Worm (Caenorhabditis elegans) whole organism, L4 larva: ENCODE measurements around the gene pmp-5.

Experiments
- D1046.2 ChIP-seq: fragments of 200-800 bp; sonication (Bioruptor generic); IDR thresholded peaks from 2 replicates; pipeline ENCODE4 v1.3.6; 2022; ENCODE audit warnings: missing genetic modification characterization, missing compliant biosample characterization
- F49E8.2 ChIP-seq: sonication (generic microtip); optimal IDR thresholded peaks from 2 replicates; lab custom pipeline; 2016; ENCODE audit warnings: missing compliant biosample characterization, mild to moderate bottlenecking, missing genetic modification characterization, borderline replicate concordance
- T20F7.1 ChIP-seq: fragments of 200-800 bp; sonication (Bioruptor generic); optimal IDR thresholded peaks from 2 replicates; lab custom pipeline; 2018; ENCODE audit warnings: mild to moderate bottlenecking, missing genetic modification characterization, missing compliant biosample characterization
- Y48G9A.11 ChIP-seq: fragments of 200-800 bp; sonication (Bioruptor generic); IDR thresholded peaks from 2 replicates; pipeline ENCODE4 v1.3.6; 2022; ENCODE audit warnings: missing genetic modification reagents, missing genetic modification characterization, missing compliant biosample characterization
- Y75B8A.6 ChIP-seq: fragments of 200-800 bp; sonication (Bioruptor generic); IDR thresholded peaks from 2 replicates; pipeline ENCODE4 v1.3.6; 2022; ENCODE audit warnings: missing genetic modification reagents, missing genetic modification characterization, missing compliant biosample characterization
- ZK337.2 ChIP-seq: fragments of 200-800 bp; sonication (Bioruptor generic); IDR thresholded peaks from 2 replicates; pipeline ENCODE4 v1.3.6; 2022; ENCODE audit warnings: missing genetic modification reagents, missing genetic modification characterization, missing compliant biosample characterization
- aha-1 ChIP-seq: fragments of 150-350 bp; peaks from one replicate; lab custom pipeline; 2014; ENCODE audit warnings: missing biosample characterization, missing genetic modification characterization
- arid-1 ChIP-seq: fragments of 200-800 bp; sonication (Bioruptor generic); conservative IDR thresholded peaks from 2 replicates; pipeline ENCODE4 v1.3.6; 2022; ENCODE audit warnings: missing genetic modification reagents, missing genetic modification characterization, missing compliant biosample characterization
- ceh-20 ChIP-seq: fragments of 200-800 bp; sonication (Bioruptor generic); IDR thresholded peaks from 2 replicates; pipeline ENCODE4 v1.3.6; 2022; ENCODE audit warnings: missing genetic modification reagents, missing genetic modification characterization, missing compliant biosample characterization
- ceh-82 ChIP-seq: sonication (generic microtip); optimal IDR thresholded peaks from 2 replicates; lab custom pipeline; 2017; ENCODE audit warnings: missing biosample characterization, missing genetic modification characterization
- daf-12 ChIP-seq: fragments of 150-350 bp; optimal IDR thresholded peaks from 2 replicates; lab custom pipeline; 2014; ENCODE audit warnings: missing biosample characterization, missing genetic modification reagents, missing genetic modification characterization
- dmd-6 ChIP-seq: fragments of 200-800 bp; sonication (Bioruptor generic); IDR thresholded peaks from 2 replicates; pipeline ENCODE4 v1.3.6; 2022; ENCODE audit warnings: missing genetic modification reagents, missing genetic modification characterization, missing compliant biosample characterization
- duxl-1 ChIP-seq: sonication (generic microtip); optimal IDR thresholded peaks from 2 replicates; lab custom pipeline; 2016; ENCODE audit warnings: mild to moderate bottlenecking, missing genetic modification characterization, moderate library complexity, missing compliant biosample characterization; ENCODE audit not compliant: poor library complexity
- gei-8 ChIP-seq: fragments of 200-800 bp; sonication (Bioruptor generic); optimal IDR thresholded peaks from 2 replicates; lab custom pipeline; 2018; ENCODE audit warnings: mild to moderate bottlenecking, missing genetic modification characterization, missing compliant biosample characterization
- hlh-11 ChIP-seq: fragments of 200-800 bp; sonication (Bioruptor generic); optimal IDR thresholded peaks from 2 replicates; lab custom pipeline; 2018; ENCODE audit warnings: mild to moderate bottlenecking, missing genetic modification characterization, missing compliant biosample characterization
- lin-1 ChIP-seq: fragments of 200-800 bp; sonication (Bioruptor generic); IDR thresholded peaks from 2 replicates; pipeline ENCODE4 v1.3.6; 2022; ENCODE audit warnings: missing genetic modification reagents, missing genetic modification characterization, missing compliant biosample characterization
- lin-38 ChIP-seq: fragments of 200-800 bp; sonication (Bioruptor generic); IDR thresholded peaks from 2 replicates; pipeline ENCODE4 v1.3.6; 2022; ENCODE audit warnings: missing genetic modification reagents, missing genetic modification characterization, missing compliant biosample characterization
- lin-39 ChIP-seq: fragments of 150-350 bp; optimal IDR thresholded peaks from 2 replicates; lab custom pipeline; 2014; ENCODE audit warnings: missing biosample characterization, missing genetic modification reagents, missing genetic modification characterization
- mdt-29 ChIP-seq: fragments of 200-800 bp; sonication (Bioruptor generic); IDR thresholded peaks from 2 replicates; pipeline ENCODE4 v1.3.6; 2022; ENCODE audit warnings: missing genetic modification reagents, missing genetic modification characterization, missing compliant biosample characterization
- mxl-3 ChIP-seq: fragments of 200-800 bp; sonication (Bioruptor generic); optimal IDR thresholded peaks from 2 replicates; lab custom pipeline; 2018; ENCODE audit warnings: mild to moderate bottlenecking, missing genetic modification characterization, missing compliant biosample characterization
- nhr-11 ChIP-seq: fragments of 150-350 bp; optimal IDR thresholded peaks from 2 replicates; lab custom pipeline; 2014; ENCODE audit warnings: missing biosample characterization, missing genetic modification characterization
- nhr-25 ChIP-seq: sonication (generic microtip); optimal IDR thresholded peaks from 2 replicates; lab custom pipeline; 2017; ENCODE audit warnings: missing genetic modification characterization, mild to moderate bottlenecking, missing compliant biosample characterization, antibody characterized with exemption, moderate library complexity, borderline replicate concordance; ENCODE audit not compliant: insufficient read depth
- nhr-28 ChIP-seq: fragments of 150-350 bp; optimal IDR thresholded peaks from 2 replicates; lab custom pipeline; 2014; ENCODE audit warnings: missing biosample characterization, missing genetic modification characterization
- nhr-41 ChIP-seq: fragments of 200-800 bp; sonication (Bioruptor generic); IDR thresholded peaks from 2 replicates; pipeline ENCODE4 v1.3.6; 2022; ENCODE audit warnings: missing genetic modification reagents, missing genetic modification characterization, missing compliant biosample characterization
- nhr-6 ChIP-seq: fragments of 150-350 bp; optimal IDR thresholded peaks from 2 replicates; lab custom pipeline; 2014; ENCODE audit warnings: missing biosample characterization, missing genetic modification characterization
- nhr-76 ChIP-seq: fragments of 150-350 bp; optimal IDR thresholded peaks from 2 replicates; lab custom pipeline; 2014; ENCODE audit warnings: missing biosample characterization, missing genetic modification characterization
- saeg-2 ChIP-seq: fragments of 200-800 bp; sonication (Bioruptor generic); IDR thresholded peaks from 2 replicates; pipeline ENCODE4 v1.3.6; 2022; ENCODE audit warnings: missing genetic modification reagents, missing genetic modification characterization, missing compliant biosample characterization
- skn-1 ChIP-seq: fragments of 150-350 bp; optimal IDR thresholded peaks from 2 replicates; lab custom pipeline; 2014; ENCODE audit warnings: missing biosample characterization, missing genetic modification characterization
- snpc-1.2 ChIP-seq: fragments of 200-800 bp; sonication (Bioruptor generic); IDR thresholded peaks from 2 replicates; pipeline ENCODE4 v1.3.6; 2022; ENCODE audit warnings: missing genetic modification reagents, missing genetic modification characterization, missing compliant biosample characterization
- snpc-4 ChIP-seq: fragments of 150-350 bp; optimal IDR thresholded peaks from 2 replicates; lab custom pipeline; 2014; ENCODE audit warnings: missing biosample characterization, missing genetic modification characterization
- spr-1 ChIP-seq: sonication (generic microtip); optimal IDR thresholded peaks from 2 replicates; lab custom pipeline; 2016; ENCODE audit warnings: mild to moderate bottlenecking, missing genetic modification characterization, missing compliant biosample characterization
- zfp-3 ChIP-seq: fragments of 200-800 bp; sonication (Bioruptor generic); conservative IDR thresholded peaks from 2 replicates; pipeline ENCODE4 v1.3.6; 2022; ENCODE audit warnings: missing genetic modification reagents, missing genetic modification characterization, missing compliant biosample characterization
- zip-11 ChIP-seq: fragments of 200-800 bp; sonication (Bioruptor generic); IDR thresholded peaks from 2 replicates; pipeline ENCODE4 v1.3.6; 2022; ENCODE audit warnings: missing genetic modification characterization, missing compliant biosample characterization
- ztf-7 ChIP-seq: fragments of 150-350 bp; optimal IDR thresholded peaks from 2 replicates; lab custom pipeline; 2014; ENCODE audit warnings: missing biosample characterization, missing genetic modification characterization

pmp-5 gene

ce11 chrV:6705367-6705766 lies 39.8 kb upstream of the pmp-5 start:
- TF ChIP-seq aha-1 (tag; lab: Kevin White, UChicago), result no peak
- no peak for TF ChIP-seq nhr-41 (GFP tag; lab: Robert Waterston, UW)
- no peak for TF ChIP-seq ztf-7 (tag; lab: Kevin White, UChicago)
- TF ChIP-seq D1046.2 (GFP tag; lab: Robert Waterston, UW), result no peak
- TF ChIP-seq daf-12, result no peak
- no peak for TF ChIP-seq ceh-82 (tag; lab: Kevin White, UChicago)
- no peak for TF ChIP-seq snpc-4
- no peak for TF ChIP-seq lin-1 (GFP tag; lab: Robert Waterston, UW)
- TF ChIP-seq hlh-11 (tag; lab: Kevin White, UChicago), result no peak
- no peak for TF ChIP-seq dmd-6
- TF ChIP-seq nhr-76 (tag; lab: Kevin White, UChicago), result no peak
- no peak for TF ChIP-seq zip-11 (GFP tag; lab: Robert Waterston, UW)
- no peak for TF ChIP-seq nhr-25 (tag; lab: Kevin White, UChicago)
- TF ChIP-seq skn-1 (tag; lab: Kevin White, UChicago), result no peak

- TF ChIP-seq nhr-6 (tag; lab: Kevin White, UChicago) (no peak), saeg-2 (GFP tag; lab: Robert Waterston, UW) (no peak), mdt-29 (GFP tag; lab: Robert Waterston, UW) (no peak), arid-1 (GFP tag; lab: Robert Waterston, UW) (no peak), nhr-25 (tag; lab: Kevin White, UChicago) (no peak), nhr-11 (tag; lab: Kevin White, UChicago) (no peak), T20F7.1 (GFP tag; lab: Kevin White, UChicago) (no peak), spr-1 (tag; lab: Kevin White, UChicago) (no peak), ztf-7 (tag; lab: Kevin White, UChicago) (no peak), duxl-1 (tag; lab: Kevin White, UChicago) (no peak), gei-8 (GFP tag; lab: Kevin White, UChicago) (no peak), Y75B8A.6 (GFP tag; lab: Robert Waterston, UW) (no peak), snpc-1.2 (GFP tag; lab: Robert Waterston, UW) (no peak), F49E8.2 (tag; lab: Kevin White, UChicago) (no peak), ZK337.2 (no peak), ceh-20 (GFP tag; lab: Robert Waterston, UW) (no peak), hlh-11 (tag; lab: Kevin White, UChicago) (no peak), zfp-3 (GFP tag; lab: Robert Waterston, UW) (no peak), lin-39 (tag; lab: Kevin White, UChicago) (no peak)
Measured at ce11 chrV:6704482-6704881, 38.9 kb upstream of the pmp-5 start.

ce11 chrV:6702692-6703091 lies 37.1 kb upstream of the pmp-5 start, which contains the start of gene era-1:
era-1 (plus strand) TSS chrV:6703057.
- TF ChIP-seq Y48G9A.11, result 0 out of 2 replicates have a peak, but pooled peaks have one; percentile 32
- TF ChIP-seq lin-38 (GFP tag; lab: Robert Waterston, UW), result no peak
- TF ChIP-seq, all 104 proteins: peak for 1

- TF ChIP-seq mxl-3 (GFP tag; lab: Kevin White, UChicago) (peak; percentile 14), Y75B8A.6 (GFP tag; lab: Robert Waterston, UW) (no peak)
Measured at ce11 chrV:6699833-6700232, 34.2 kb upstream of the pmp-5 start.

- TF ChIP-seq zfp-3 (GFP tag; lab: Robert Waterston, UW) (no peak), nhr-28 (tag; lab: Kevin White, UChicago) (peak; percentile 99)
Measured at ce11 chrV:6699021-6699420, 33.4 kb upstream of the pmp-5 start.
